Worm (Caenorhabditis elegans): Measurements from ENCODE around the gene npp-25.

- TF ChIP-seq K02D7.2 (tag; optimal IDR thresholded peaks at IDR 0.05), result no peak
- TF ChIP-seq sox-2 (GFP tag; IDR thresholded peaks at IDR 0.05), result no peak
- TF ChIP-seq nhr-11 (tag; optimal IDR thresholded peaks at IDR 0.05), result no peak
- no peak for TF ChIP-seq ceh-22 (tag; optimal IDR thresholded peaks at IDR 0.05)
These were observed 18.3 kb upstream of the npp-25 start for ce11 chrIII:12944064-12944463.
